Fruit fly (Drosophila melanogaster): ENCODE data around the gene CG2100.

DNA sequence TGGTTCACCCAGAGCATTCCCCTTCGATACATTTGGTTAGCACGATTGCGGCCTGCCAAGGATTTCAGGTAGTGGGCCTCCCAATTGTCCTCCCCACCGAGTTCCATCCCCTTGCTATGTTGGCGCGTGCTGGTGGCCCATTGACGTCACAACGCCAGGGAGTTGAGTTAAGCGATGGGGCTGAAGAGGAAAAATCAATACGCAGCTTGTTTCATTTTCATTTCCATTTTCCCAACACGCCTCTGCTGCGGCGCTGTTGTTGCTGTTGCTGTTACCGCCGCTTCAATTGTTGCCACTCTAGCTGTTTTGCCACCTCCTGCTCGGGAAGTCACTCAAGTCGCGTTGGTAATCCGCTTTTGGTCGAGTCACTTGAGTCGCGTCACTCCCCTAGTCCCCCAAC, 45.1 kb downstream of the CG2100 start:
- TF ChIP-seq CG8478 (optimal IDR thresholded peaks at IDR 0.05) (no peak), usp (GFP tag; optimal IDR thresholded peaks at IDR 0.05) (no peak), pan (optimal IDR thresholded peaks at IDR 0.05) (no peak), Dll (optimal IDR thresholded peaks at IDR 0.05) (no peak)
